Fruit fly (Drosophila melanogaster): ENCODE results near the gene CG15629.

DNA sequence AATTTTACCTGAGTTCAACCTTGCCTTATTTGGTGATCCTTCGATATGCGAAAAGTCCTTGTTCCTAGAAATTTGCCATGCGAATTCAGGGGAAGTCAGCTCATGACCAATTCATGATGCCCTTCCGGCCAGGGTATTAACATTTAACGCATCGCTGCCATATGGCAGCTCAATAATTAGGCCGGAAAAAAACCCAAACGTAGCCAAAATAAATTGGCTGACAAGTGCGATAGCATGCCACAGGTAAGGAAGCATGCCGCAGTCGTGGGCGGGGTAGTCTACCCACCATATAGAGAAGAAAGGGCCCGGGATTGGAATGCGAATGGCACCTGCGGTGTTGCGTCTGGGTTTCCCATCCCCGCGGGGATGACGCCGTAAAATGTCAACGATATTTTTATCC is 11.0 kb downstream of the CG15629 start:
- no peak for TF ChIP-seq h (optimal IDR thresholded peaks at IDR 0.05)
- TF ChIP-seq psq (optimal IDR thresholded peaks at IDR 0.05) = no peak

Data from Kc167 (cell line).